Worm (Caenorhabditis elegans) whole organism, L1 larva: ENCODE data around the gene T09B9.5.
A peak's percentile ranks its signal among the peaks of the same experiment; 100 is the strongest.

Experiments used
- Y116A8C.19 ChIP-seq: sonication (generic microtip); optimal IDR thresholded peaks from 2 replicates; lab custom pipeline; 2016; ENCODE audit warnings: missing compliant biosample characterization, missing genetic modification characterization, borderline replicate concordance
- ama-1 ChIP-seq: fragments of 150-350 bp; optimal IDR thresholded peaks from 2 replicates; lab custom pipeline; 2014
- ceh-63 ChIP-seq: fragments of 200-800 bp; sonication (Bioruptor generic); optimal IDR thresholded peaks from 2 replicates; lab custom pipeline; 2018; ENCODE audit warnings: mild to moderate bottlenecking, missing genetic modification characterization, missing compliant biosample characterization
- ceh-82 ChIP-seq, 3 experiments: fragments of 150-350 bp in 1 of 3; sonication (generic microtip) in 2 of 3; optimal IDR thresholded peaks; 2 replicates each; lab custom pipeline; 2014 to 2017; ENCODE audit warnings: missing biosample characterization in 3 of 3, missing genetic modification characterization in 3 of 3
- ceh-88 ChIP-seq: fragments of 200-800 bp; sonication (Bioruptor generic); IDR thresholded peaks from 2 replicates; pipeline ENCODE4 v1.3.6; 2022; ENCODE audit warnings: missing genetic modification characterization, missing compliant biosample characterization
- ceh-90 ChIP-seq: sonication (generic microtip); optimal IDR thresholded peaks from 2 replicates; lab custom pipeline; 2016; ENCODE audit warnings: missing genetic modification characterization, missing compliant biosample characterization
- ces-1 ChIP-seq: fragments of 150-350 bp; optimal IDR thresholded peaks from 2 replicates; lab custom pipeline; 2014; ENCODE audit warnings: missing biosample characterization, missing genetic modification reagents, missing genetic modification characterization
- efl-1 ChIP-seq, 4 experiments: fragments of 150-350 bp; optimal IDR thresholded peaks in 3 of 4; peaks in 1 of 4; 1 replicate in 1 of 4; 2 replicates in 3 of 4; lab custom pipeline; 2014; ENCODE audit warnings: missing biosample characterization in 2 of 4, missing genetic modification characterization in 2 of 4, missing genetic modification reagents in 2 of 4
- egl-13 ChIP-seq: sonication (generic microtip); optimal IDR thresholded peaks from 2 replicates; lab custom pipeline; 2016; ENCODE audit warnings: missing genotype, missing genetic modification reagents, missing genetic modification characterization, missing compliant biosample characterization
- elt-2 ChIP-seq: sonication (generic microtip); optimal IDR thresholded peaks from 2 replicates; lab custom pipeline; 2016; ENCODE audit warnings: missing genetic modification characterization, mild to moderate bottlenecking, inconsistent platforms, missing compliant biosample characterization, missing genetic modification reagents
- ets-5 ChIP-seq: fragments of 200-800 bp; sonication (Bioruptor generic); IDR thresholded peaks from 2 replicates; pipeline ENCODE4 v1.3.6; 2022; ENCODE audit warnings: missing genetic modification characterization, missing compliant biosample characterization
- fkh-10 ChIP-seq: sonication (generic microtip); optimal IDR thresholded peaks from 2 replicates; lab custom pipeline; 2017; ENCODE audit warnings: missing biosample characterization, missing genetic modification reagents, missing genetic modification characterization
- fkh-8 ChIP-seq: sonication (generic microtip); optimal IDR thresholded peaks from 2 replicates; lab custom pipeline; 2016; ENCODE audit warnings: mild to moderate bottlenecking, missing genetic modification characterization, missing compliant biosample characterization
- hlh-17 ChIP-seq: fragments of 200-800 bp; sonication (Bioruptor generic); optimal IDR thresholded peaks from 2 replicates; lab custom pipeline; 2018; ENCODE audit warnings: missing genetic modification characterization, mild to moderate bottlenecking, missing compliant biosample characterization, moderate library complexity, borderline replicate concordance
- isw-1 ChIP-seq: fragments of 200-800 bp; sonication (Bioruptor generic); IDR thresholded peaks from 2 replicates; pipeline ENCODE4 v1.3.6; 2022; ENCODE audit warnings: missing genetic modification characterization, missing compliant biosample characterization
- lin-14 ChIP-seq: fragments of 200-800 bp; sonication (Bioruptor generic); optimal IDR thresholded peaks from 2 replicates; lab custom pipeline; 2018; ENCODE audit warnings: mild to moderate bottlenecking, missing genetic modification characterization, moderate library complexity, missing compliant biosample characterization
- lin-35 ChIP-seq, 2 experiments: fragments of 150-350 bp; optimal IDR thresholded peaks; 2 replicates each; lab custom pipeline; 2014; ENCODE audit warnings: missing biosample characterization in 2 of 2, missing genetic modification characterization in 2 of 2, missing genetic modification reagents in 2 of 2
- lsy-2 ChIP-seq, 2 experiments: fragments of 150-350 bp; optimal IDR thresholded peaks; 2 replicates each; lab custom pipeline; 2014; ENCODE audit warnings: missing biosample characterization in 2 of 2, missing genetic modification characterization in 2 of 2
- mef-2 ChIP-seq: fragments of 150-350 bp; optimal IDR thresholded peaks from 2 replicates; lab custom pipeline; 2014; ENCODE audit warnings: missing biosample characterization, missing genetic modification characterization
- mep-1 ChIP-seq: fragments of 150-350 bp; optimal IDR thresholded peaks from 2 replicates; lab custom pipeline; 2014; ENCODE audit warnings: missing biosample characterization, missing genetic modification characterization
- nhr-11 ChIP-seq: fragments of 150-350 bp; optimal IDR thresholded peaks from 2 replicates; lab custom pipeline; 2014; ENCODE audit warnings: missing biosample characterization, missing genetic modification characterization
- nhr-28 ChIP-seq: fragments of 150-350 bp; optimal IDR thresholded peaks from 2 replicates; lab custom pipeline; 2014; ENCODE audit warnings: missing biosample characterization, missing genetic modification characterization
- nhr-47 ChIP-seq: sonication (generic microtip); optimal IDR thresholded peaks from 2 replicates; lab custom pipeline; 2016; ENCODE audit warnings: mild to moderate bottlenecking, missing genetic modification characterization, moderate library complexity, missing compliant biosample characterization
- nhr-71 ChIP-seq: sonication (generic microtip); optimal IDR thresholded peaks from 2 replicates; lab custom pipeline; 2016; ENCODE audit warnings: mild to moderate bottlenecking, missing genetic modification characterization, moderate library complexity, missing compliant biosample characterization
- nhr-77 ChIP-seq: fragments of 150-350 bp; optimal IDR thresholded peaks from 2 replicates; lab custom pipeline; 2014; ENCODE audit warnings: missing biosample characterization, missing genetic modification characterization
- nhr-84 ChIP-seq: sonication (generic microtip); optimal IDR thresholded peaks from 2 replicates; lab custom pipeline; 2017; ENCODE audit warnings: missing biosample characterization, missing genetic modification characterization
- nhr-85 ChIP-seq: sonication (generic microtip); peaks from one replicate; lab custom pipeline; 2016; ENCODE audit warnings: missing genetic modification characterization, inconsistent platforms, missing compliant biosample characterization
- pag-3 ChIP-seq: sonication (generic microtip); optimal IDR thresholded peaks from 2 replicates; lab custom pipeline; 2017; ENCODE audit warnings: missing genetic modification characterization, mild to moderate bottlenecking, missing compliant biosample characterization, antibody characterized with exemption, borderline replicate concordance; ENCODE audit not compliant: insufficient read depth
- pax-3 ChIP-seq: fragments of 200-800 bp; sonication (Bioruptor generic); optimal IDR thresholded peaks from 2 replicates; lab custom pipeline; 2018; ENCODE audit warnings: mild to moderate bottlenecking, missing genetic modification characterization, moderate library complexity, missing compliant biosample characterization
- pqm-1 ChIP-seq: sonication (generic microtip); optimal IDR thresholded peaks from 3 replicates; lab custom pipeline; 2017; ENCODE audit warnings: missing biosample characterization, missing genetic modification characterization
- snpc-4 ChIP-seq: fragments of 150-350 bp; optimal IDR thresholded peaks from 2 replicates; lab custom pipeline; 2014; ENCODE audit warnings: missing biosample characterization, missing genetic modification characterization
- snu-23 ChIP-seq: sonication (generic microtip); optimal IDR thresholded peaks from 2 replicates; lab custom pipeline; 2016; ENCODE audit warnings: missing genetic modification characterization, missing compliant biosample characterization
- sptf-1 ChIP-seq: fragments of 150-350 bp; optimal IDR thresholded peaks from 2 replicates; lab custom pipeline; 2014; ENCODE audit warnings: missing biosample characterization, missing genetic modification characterization
- swsn-7 ChIP-seq: sonication (generic microtip); optimal IDR thresholded peaks from 2 replicates; lab custom pipeline; 2016; ENCODE audit warnings: missing genetic modification characterization, missing compliant biosample characterization
- tbx-2 ChIP-seq: sonication (generic microtip); optimal IDR thresholded peaks from 2 replicates; lab custom pipeline; 2016; ENCODE audit warnings: missing genetic modification characterization, missing compliant biosample characterization
- xbp-1 ChIP-seq: sonication (generic microtip); optimal IDR thresholded peaks from 2 replicates; lab custom pipeline; 2016; ENCODE audit warnings: missing genetic modification characterization, missing compliant biosample characterization

The T09B9.5 gene

ce11 chrX:9795579-9795978 is 18.0 kb downstream of the T09B9.5 start:
- TF ChIP-seq elt-2 (tag; lab: Kevin White, UChicago) (peak; percentile 24), nhr-28 (no peak), lin-14 (GFP tag; lab: Kevin White, UChicago) (no peak), ceh-90 (no peak), pax-3 (no peak), swsn-7 (tag; lab: Kevin White, UChicago) (no peak), xbp-1 (tag; lab: Kevin White, UChicago) (no peak)

- TF ChIP-seq snpc-4 (tag; lab: Kevin White, UChicago) (no peak), pag-3 (no peak), sptf-1 (no peak), ets-5 (GFP tag; lab: Robert Waterston, UW) (no peak), ceh-88 (GFP tag; lab: Robert Waterston, UW) (no peak), fkh-8 (tag; lab: Kevin White, UChicago) (no peak), ama-1 (lab: Kevin White, UChicago) (no peak), mef-2 (no peak), ceh-63 (GFP tag; lab: Kevin White, UChicago) (no peak), snu-23 (GFP tag; lab: Kevin White, UChicago) (no peak), Y116A8C.19 (no peak), nhr-77 (tag; lab: Kevin White, UChicago) (no peak), ces-1 (GFP tag; lab: Kevin White, UChicago) (no peak), isw-1 (GFP tag; lab: Robert Waterston, UW) (no peak)
These were observed 18.5 kb downstream of the T09B9.5 start for ce11 chrX:9796063-9796462.

ce11 chrX:9798530-9798929 is 20.9 kb downstream of the T09B9.5 start, which contains the start of gene F36G3.3:
Gene F36G3.3, plus strand, starts transcription at chrX:9798835.
- TF ChIP-seq fkh-10 (peak; percentile 49), nhr-71 (tag; lab: Kevin White, UChicago) (peak; percentile 18), lin-35 (GFP tag; optimal IDR thresholded peaks at IDR 0.05; lab: Kevin White, UChicago) (no peak), nhr-84 (tag; lab: Kevin White, UChicago) (no peak), mep-1 (tag; lab: Kevin White, UChicago) (no peak), hlh-17 (GFP tag; lab: Kevin White, UChicago) (no peak), ceh-82 (tag; optimal IDR thresholded peaks at IDR 0.05; lab: Kevin White, UChicago) (peak in 1 of 3 experiments; percentile 27), lsy-2 (tag; optimal IDR thresholded peaks at IDR 0.05; lab: Kevin White, UChicago) (peak in 1 of 2 experiments; percentile 12), egl-13 (tag; lab: Kevin White, UChicago) (peak; percentile 0), nhr-11 (tag; lab: Kevin White, UChicago) (no peak), nhr-85 (tag; lab: Kevin White, UChicago) (no peak), lin-14 (GFP tag; lab: Kevin White, UChicago) (peak; percentile 83)
- TF ChIP-seq, all 84 proteins: peak for 6

ce11 chrX:9803603-9804002 is 26.0 kb downstream of the T09B9.5 start:
- no peak for TF ChIP-seq fkh-8 (tag; lab: Kevin White, UChicago)
- peak; percentile 88 for TF ChIP-seq fkh-10
- no peak for TF ChIP-seq efl-1 (optimal IDR thresholded peaks at IDR 0.05; lab: Kevin White, UChicago)
- peak in 1 of 2 experiments; percentile 46 for TF ChIP-seq efl-1 (GFP tag; optimal IDR thresholded peaks at IDR 0.05 in 1 of 2; lab: Kevin White, UChicago)
- peak; percentile 35 for TF ChIP-seq nhr-71 (tag; lab: Kevin White, UChicago)
- peak; percentile 81 for TF ChIP-seq lin-14 (GFP tag; lab: Kevin White, UChicago)
- TF ChIP-seq pqm-1 = no peak
- peak; percentile 23 for TF ChIP-seq tbx-2
- peak; percentile 17 for TF ChIP-seq nhr-47 (tag; lab: Kevin White, UChicago)
- TF ChIP-seq ces-1 (GFP tag; lab: Kevin White, UChicago) = peak; percentile 83
- no peak for TF ChIP-seq nhr-28
